Worm (Caenorhabditis elegans) whole organism, early embryonic: Measurements from ENCODE around the gene K07F5.16.

Source experiments
- B0310.2 ChIP-seq: sonication (generic microtip); optimal IDR thresholded peaks from 2 replicates; lab custom pipeline; 2016; ENCODE audit warnings: mild to moderate bottlenecking, missing genetic modification characterization, missing compliant biosample characterization
- F13C5.2 ChIP-seq: sonication (generic microtip); optimal IDR thresholded peaks from 2 replicates; lab custom pipeline; 2017; ENCODE audit warnings: mild to moderate bottlenecking, missing genetic modification characterization, inconsistent platforms, missing compliant biosample characterization
- aly-1 ChIP-seq: sonication (generic microtip); optimal IDR thresholded peaks from 2 replicates; lab custom pipeline; 2016; ENCODE audit warnings: missing genetic modification characterization, missing compliant biosample characterization
- ama-1 ChIP-seq: fragments of 150-350 bp; optimal IDR thresholded peaks from 2 replicates; lab custom pipeline; 2014
- ceh-13 ChIP-seq: fragments of 200-800 bp; sonication (Bioruptor generic); optimal IDR thresholded peaks from 2 replicates; lab custom pipeline; 2018; ENCODE audit warnings: mild to moderate bottlenecking, missing genetic modification characterization, missing compliant biosample characterization
- ceh-36 ChIP-seq: sonication (generic microtip); optimal IDR thresholded peaks from 2 replicates; lab custom pipeline; 2016; ENCODE audit warnings: missing genetic modification characterization, inconsistent platforms, missing compliant biosample characterization
- ets-7 ChIP-seq: sonication (generic microtip); optimal IDR thresholded peaks from 2 replicates; lab custom pipeline; 2016; ENCODE audit warnings: missing genotype, missing genetic modification characterization, missing compliant biosample characterization
- flt-1 ChIP-seq: fragments of 200-800 bp; sonication (Bioruptor generic); IDR thresholded peaks from 2 replicates; pipeline ENCODE4 v1.3.6; 2022; ENCODE audit warnings: missing genetic modification characterization, missing compliant biosample characterization
- hmbx-1 ChIP-seq: sonication (generic microtip); optimal IDR thresholded peaks from 2 replicates; lab custom pipeline; 2016; ENCODE audit warnings: mild to moderate bottlenecking, missing genetic modification characterization, missing compliant biosample characterization
- hnd-1 ChIP-seq: sonication (generic microtip); optimal IDR thresholded peaks from 2 replicates; lab custom pipeline; 2016; ENCODE audit warnings: missing genetic modification characterization, missing compliant biosample characterization
- pes-1 ChIP-seq: fragments of 200-800 bp; sonication (Bioruptor generic); IDR thresholded peaks from 2 replicates; pipeline ENCODE4 v1.3.6; 2022; ENCODE audit warnings: missing genetic modification reagents, missing genetic modification characterization, missing compliant biosample characterization
- sea-1 ChIP-seq: fragments of 200-800 bp; sonication (Bioruptor generic); conservative IDR thresholded peaks from 2 replicates; pipeline ENCODE4 v1.3.6; 2022; ENCODE audit warnings: missing genetic modification characterization, missing compliant biosample characterization
- tbx-11 ChIP-seq: fragments of 200-800 bp; sonication (Bioruptor generic); IDR thresholded peaks from 2 replicates; pipeline ENCODE4 v1.3.6; 2022; ENCODE audit warnings: missing genetic modification characterization, missing compliant biosample characterization
- tra-4 ChIP-seq: sonication (generic microtip); optimal IDR thresholded peaks from 2 replicates; lab custom pipeline; 2017; ENCODE audit warnings: missing genetic modification characterization, missing compliant biosample characterization

- TF ChIP-seq pes-1: no peak
- no peak for TF ChIP-seq ceh-36 (tag; lab: Kevin White, UChicago)
- TF ChIP-seq ama-1: no peak
- no peak for TF ChIP-seq B0310.2
- no peak for TF ChIP-seq hnd-1
- TF ChIP-seq flt-1 (GFP tag; lab: Robert Waterston, UW): no peak
- TF ChIP-seq F13C5.2: no peak
- TF ChIP-seq ets-7 (tag; lab: Kevin White, UChicago): no peak
- TF ChIP-seq tbx-11 (GFP tag; lab: Robert Waterston, UW): no peak
- no peak for TF ChIP-seq hmbx-1 (tag; lab: Kevin White, UChicago)
- TF ChIP-seq ceh-13 (GFP tag; lab: Kevin White, UChicago): no peak
- TF ChIP-seq sea-1: no peak
- no peak for TF ChIP-seq tra-4 (tag; lab: Kevin White, UChicago)
- no peak for TF ChIP-seq aly-1 (tag; lab: Kevin White, UChicago)
These were observed 15.0 kb downstream of the K07F5.16 start, which contains the start of gene nhr-4 for ce11 chrIV:9878893-9879379.
